Worm (Caenorhabditis elegans) whole organism, L1 larva: ENCODE data around the gene Y69H2.15.
A peak's percentile ranks its signal among the peaks of the same experiment; 100 is the strongest.

Source experiments
- C16A3.4 ChIP-seq: fragments of 150-350 bp; optimal IDR thresholded peaks from 2 replicates; lab custom pipeline; 2014; ENCODE audit warnings: missing biosample characterization, missing genetic modification characterization
- C34B4.2 ChIP-seq: sonication (generic microtip); optimal IDR thresholded peaks from 2 replicates; lab custom pipeline; 2017; ENCODE audit warnings: mild to moderate bottlenecking, missing genetic modification characterization, missing compliant biosample characterization
- F16B12.6 ChIP-seq: fragments of 150-350 bp; optimal IDR thresholded peaks from 2 replicates; lab custom pipeline; 2014; ENCODE audit warnings: missing biosample characterization, missing genetic modification characterization
- Y116A8C.19 ChIP-seq: sonication (generic microtip); optimal IDR thresholded peaks from 2 replicates; lab custom pipeline; 2016; ENCODE audit warnings: missing compliant biosample characterization, missing genetic modification characterization, borderline replicate concordance
- alr-1 ChIP-seq: fragments of 200-800 bp; sonication (Bioruptor generic); optimal IDR thresholded peaks from 2 replicates; lab custom pipeline; 2018; ENCODE audit warnings: borderline replicate concordance, mild to moderate bottlenecking, missing genetic modification characterization, missing compliant biosample characterization
- ama-1 ChIP-seq: fragments of 150-350 bp; optimal IDR thresholded peaks from 2 replicates; lab custom pipeline; 2014
- blmp-1 ChIP-seq: fragments of 150-350 bp; optimal IDR thresholded peaks from 2 replicates; lab custom pipeline; 2014; ENCODE audit warnings: missing biosample characterization, missing genetic modification characterization
- ceh-8 ChIP-seq: fragments of 200-800 bp; sonication (Bioruptor generic); optimal IDR thresholded peaks from 2 replicates; lab custom pipeline; 2018; ENCODE audit warnings: mild to moderate bottlenecking, missing genetic modification characterization, moderate library complexity, missing compliant biosample characterization
- ceh-82 ChIP-seq, 3 experiments: fragments of 150-350 bp in 1 of 3; sonication (generic microtip) in 2 of 3; optimal IDR thresholded peaks; 2 replicates each; lab custom pipeline; 2014 to 2017; ENCODE audit warnings: missing biosample characterization in 3 of 3, missing genetic modification characterization in 3 of 3
- ceh-88 ChIP-seq: fragments of 200-800 bp; sonication (Bioruptor generic); IDR thresholded peaks from 2 replicates; pipeline ENCODE4 v1.3.6; 2022; ENCODE audit warnings: missing genetic modification characterization, missing compliant biosample characterization
- ces-1 ChIP-seq: fragments of 150-350 bp; optimal IDR thresholded peaks from 2 replicates; lab custom pipeline; 2014; ENCODE audit warnings: missing biosample characterization, missing genetic modification reagents, missing genetic modification characterization
- dsc-1 ChIP-seq: sonication (generic microtip); optimal IDR thresholded peaks from 2 replicates; lab custom pipeline; 2016; ENCODE audit warnings: mild to moderate bottlenecking, missing genetic modification characterization, missing compliant biosample characterization
- efl-3 ChIP-seq: fragments of 200-800 bp; sonication (Bioruptor generic); optimal IDR thresholded peaks from 2 replicates; lab custom pipeline; 2018; ENCODE audit warnings: mild to moderate bottlenecking, missing genetic modification characterization, missing compliant biosample characterization
- egl-13 ChIP-seq: sonication (generic microtip); optimal IDR thresholded peaks from 2 replicates; lab custom pipeline; 2016; ENCODE audit warnings: missing genotype, missing genetic modification reagents, missing genetic modification characterization, missing compliant biosample characterization
- egl-27 ChIP-seq, 2 experiments: fragments of 150-350 bp in 1 of 2; sonication (generic microtip); optimal IDR thresholded peaks; 3 replicates each; lab custom pipeline; 2017 to 2018; ENCODE audit warnings: missing biosample characterization in 2 of 2, missing genetic modification characterization in 2 of 2, missing genetic modification reagents in 2 of 2
- elt-2 ChIP-seq: sonication (generic microtip); optimal IDR thresholded peaks from 2 replicates; lab custom pipeline; 2016; ENCODE audit warnings: missing genetic modification characterization, mild to moderate bottlenecking, inconsistent platforms, missing compliant biosample characterization, missing genetic modification reagents
- elt-3 ChIP-seq, 6 experiments: fragments of 150-350 bp in 1 of 6; sonication (generic microtip); optimal IDR thresholded peaks; 2 replicates each; lab custom pipeline; 2017 to 2018; ENCODE audit warnings: missing biosample characterization in 6 of 6, missing genetic modification characterization in 6 of 6, inconsistent platforms in 1 of 6
- ets-5 ChIP-seq: fragments of 200-800 bp; sonication (Bioruptor generic); IDR thresholded peaks from 2 replicates; pipeline ENCODE4 v1.3.6; 2022; ENCODE audit warnings: missing genetic modification characterization, missing compliant biosample characterization
- fkh-4 ChIP-seq: sonication (generic microtip); optimal IDR thresholded peaks from 2 replicates; lab custom pipeline; 2016; ENCODE audit warnings: missing compliant biosample characterization, missing genetic modification characterization, borderline replicate concordance
- fkh-8 ChIP-seq: sonication (generic microtip); optimal IDR thresholded peaks from 2 replicates; lab custom pipeline; 2016; ENCODE audit warnings: mild to moderate bottlenecking, missing genetic modification characterization, missing compliant biosample characterization
- grh-1 ChIP-seq: fragments of 200-800 bp; sonication (Bioruptor generic); IDR thresholded peaks from 2 replicates; pipeline ENCODE4 v1.3.6; 2022; ENCODE audit warnings: missing genetic modification reagents, missing genetic modification characterization, missing compliant biosample characterization
- hlh-4 ChIP-seq: sonication (generic microtip); optimal IDR thresholded peaks from 2 replicates; lab custom pipeline; 2016; ENCODE audit warnings: mild to moderate bottlenecking, missing genetic modification characterization, missing compliant biosample characterization
- hpl-2 ChIP-seq: fragments of 150-350 bp; optimal IDR thresholded peaks from 2 replicates; lab custom pipeline; 2014; ENCODE audit warnings: missing biosample characterization, missing genetic modification reagents, missing genetic modification characterization
- irx-1 ChIP-seq: sonication (generic microtip); optimal IDR thresholded peaks from 2 replicates; lab custom pipeline; 2016; ENCODE audit warnings: missing genetic modification characterization, missing compliant biosample characterization
- isw-1 ChIP-seq: fragments of 200-800 bp; sonication (Bioruptor generic); IDR thresholded peaks from 2 replicates; pipeline ENCODE4 v1.3.6; 2022; ENCODE audit warnings: missing genetic modification characterization, missing compliant biosample characterization
- jun-1 ChIP-seq: fragments of 150-350 bp; optimal IDR thresholded peaks from 2 replicates; lab custom pipeline; 2014; ENCODE audit warnings: missing biosample characterization, missing genetic modification reagents, missing genetic modification characterization
- lin-13 ChIP-seq: fragments of 150-350 bp; optimal IDR thresholded peaks from 2 replicates; lab custom pipeline; 2014; ENCODE audit warnings: missing biosample characterization, missing genetic modification reagents, missing genetic modification characterization
- lin-14 ChIP-seq: fragments of 200-800 bp; sonication (Bioruptor generic); optimal IDR thresholded peaks from 2 replicates; lab custom pipeline; 2018; ENCODE audit warnings: mild to moderate bottlenecking, missing genetic modification characterization, moderate library complexity, missing compliant biosample characterization
- lin-39 ChIP-seq: fragments of 150-350 bp; optimal IDR thresholded peaks from 2 replicates; lab custom pipeline; 2014; ENCODE audit warnings: missing biosample characterization, missing genetic modification reagents, missing genetic modification characterization
- mab-9 ChIP-seq: fragments of 200-800 bp; sonication (Bioruptor generic); IDR thresholded peaks from 2 replicates; pipeline ENCODE4 v1.3.6; 2022; ENCODE audit warnings: missing genetic modification reagents, missing genetic modification characterization, missing compliant biosample characterization
- mef-2 ChIP-seq: fragments of 150-350 bp; optimal IDR thresholded peaks from 2 replicates; lab custom pipeline; 2014; ENCODE audit warnings: missing biosample characterization, missing genetic modification characterization
- nhr-28 ChIP-seq: fragments of 150-350 bp; optimal IDR thresholded peaks from 2 replicates; lab custom pipeline; 2014; ENCODE audit warnings: missing biosample characterization, missing genetic modification characterization
- nhr-47 ChIP-seq: sonication (generic microtip); optimal IDR thresholded peaks from 2 replicates; lab custom pipeline; 2016; ENCODE audit warnings: mild to moderate bottlenecking, missing genetic modification characterization, moderate library complexity, missing compliant biosample characterization
- nhr-71 ChIP-seq: sonication (generic microtip); optimal IDR thresholded peaks from 2 replicates; lab custom pipeline; 2016; ENCODE audit warnings: mild to moderate bottlenecking, missing genetic modification characterization, moderate library complexity, missing compliant biosample characterization
- nhr-76 ChIP-seq: sonication (generic microtip); optimal IDR thresholded peaks from 2 replicates; lab custom pipeline; 2017; ENCODE audit warnings: missing biosample characterization, missing genetic modification characterization
- nhr-85 ChIP-seq: sonication (generic microtip); peaks from one replicate; lab custom pipeline; 2016; ENCODE audit warnings: missing genetic modification characterization, inconsistent platforms, missing compliant biosample characterization
- pax-3 ChIP-seq: fragments of 200-800 bp; sonication (Bioruptor generic); optimal IDR thresholded peaks from 2 replicates; lab custom pipeline; 2018; ENCODE audit warnings: mild to moderate bottlenecking, missing genetic modification characterization, moderate library complexity, missing compliant biosample characterization
- rnt-1 ChIP-seq: sonication (generic microtip); optimal IDR thresholded peaks from 2 replicates; lab custom pipeline; 2016; ENCODE audit warnings: mild to moderate bottlenecking, missing genetic modification characterization, moderate library complexity, missing compliant biosample characterization
- skn-1 ChIP-seq: fragments of 150-350 bp; optimal IDR thresholded peaks from 2 replicates; lab custom pipeline; 2014; ENCODE audit warnings: missing biosample characterization, missing genetic modification characterization
- swsn-7 ChIP-seq: sonication (generic microtip); optimal IDR thresholded peaks from 2 replicates; lab custom pipeline; 2016; ENCODE audit warnings: missing genetic modification characterization, missing compliant biosample characterization
- tlp-1 ChIP-seq: fragments of 150-350 bp; optimal IDR thresholded peaks from 2 replicates; lab custom pipeline; 2014; ENCODE audit warnings: missing biosample characterization, missing genetic modification characterization
- unc-130 ChIP-seq: fragments of 150-350 bp; optimal IDR thresholded peaks from 2 replicates; lab custom pipeline; 2017; ENCODE audit warnings: missing biosample characterization, missing genetic modification characterization, inconsistent platforms
- unc-62 ChIP-seq: fragments of 150-350 bp; optimal IDR thresholded peaks from 2 replicates; lab custom pipeline; 2014; ENCODE audit warnings: missing biosample characterization, missing genetic modification reagents, missing genetic modification characterization
- unc-98 ChIP-seq: fragments of 200-800 bp; sonication (Bioruptor generic); IDR thresholded peaks from 2 replicates; pipeline ENCODE4 v1.3.6; 2022; ENCODE audit warnings: missing genetic modification characterization, missing compliant biosample characterization
- vab-15 ChIP-seq: sonication (generic microtip); optimal IDR thresholded peaks from 2 replicates; lab custom pipeline; 2017; ENCODE audit warnings: missing genotype, mild to moderate bottlenecking, missing genetic modification characterization, missing compliant biosample characterization
- xbp-1 ChIP-seq: sonication (generic microtip); optimal IDR thresholded peaks from 2 replicates; lab custom pipeline; 2016; ENCODE audit warnings: missing genetic modification characterization, missing compliant biosample characterization

Y69H2.15 gene

DNA sequence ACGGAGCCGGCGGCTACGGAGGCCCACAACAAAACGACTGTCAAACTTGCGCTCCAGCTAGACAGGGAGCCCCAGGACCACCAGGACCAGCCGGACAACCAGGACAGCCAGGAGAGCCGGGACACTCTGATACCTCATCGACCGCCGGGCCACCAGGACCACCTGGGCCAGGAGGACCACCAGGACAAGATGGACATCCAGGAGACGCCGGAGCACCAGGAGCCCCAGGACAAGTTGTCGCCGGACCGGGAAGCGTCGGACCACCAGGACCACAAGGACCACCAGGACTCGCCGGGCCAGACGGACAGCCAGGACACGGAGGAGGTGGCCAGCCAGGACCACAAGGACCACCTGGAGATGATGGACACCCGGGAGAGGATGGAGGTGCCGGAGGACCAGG lies 12.4 kb upstream of the Y69H2.15 start:
- TF ChIP-seq egl-27 (tag; optimal IDR thresholded peaks at IDR 0.05; lab: Kevin White, UChicago), result no peak
- peak; percentile 51 for TF ChIP-seq ceh-8 (GFP tag; lab: Kevin White, UChicago)

DNA sequence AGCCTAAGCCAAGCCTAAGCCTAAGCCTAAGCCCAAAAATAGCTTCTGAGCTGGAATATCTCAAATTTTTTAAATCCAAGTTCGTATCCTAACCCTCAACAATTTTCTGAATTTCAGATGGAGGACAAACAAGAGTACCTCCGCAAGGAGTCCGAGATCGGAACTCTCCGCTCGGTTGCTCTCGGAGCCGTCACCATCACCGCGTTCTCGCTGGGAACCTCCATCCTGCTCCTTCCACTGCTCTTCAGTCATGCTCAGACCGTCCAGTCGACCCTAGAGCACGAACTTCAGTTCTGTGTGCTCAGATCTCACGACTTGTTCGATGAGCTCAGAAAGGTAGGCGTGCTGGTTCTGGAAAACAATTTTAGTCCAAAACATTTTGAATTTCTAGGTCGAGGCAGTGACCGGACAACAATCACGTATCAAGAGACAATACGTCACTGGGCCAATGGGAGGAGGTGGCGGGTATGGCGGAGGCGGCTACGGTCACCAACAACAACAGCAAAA lies 11.8 kb upstream of the Y69H2.15 start, which contains the start of gene col-42:
col-42 (plus strand) TSS at position 118 of the 507 bp plus-strand sequence.
- TF ChIP-seq fkh-4 (no peak), egl-27 (tag; optimal IDR thresholded peaks at IDR 0.05; lab: Kevin White, UChicago) (no peak), ceh-88 (peak; percentile 31; the same call in 1 of the 2 replicates), C34B4.2 (no peak), elt-3 (tag; optimal IDR thresholded peaks at IDR 0.05; lab: Kevin White, UChicago) (no peak), grh-1 (peak; percentile 21; the same call in 1 of the 2 replicates), egl-13 (tag; lab: Kevin White, UChicago) (no peak), mab-9 (GFP tag; lab: Robert Waterston, UW) (no peak)

DNA sequence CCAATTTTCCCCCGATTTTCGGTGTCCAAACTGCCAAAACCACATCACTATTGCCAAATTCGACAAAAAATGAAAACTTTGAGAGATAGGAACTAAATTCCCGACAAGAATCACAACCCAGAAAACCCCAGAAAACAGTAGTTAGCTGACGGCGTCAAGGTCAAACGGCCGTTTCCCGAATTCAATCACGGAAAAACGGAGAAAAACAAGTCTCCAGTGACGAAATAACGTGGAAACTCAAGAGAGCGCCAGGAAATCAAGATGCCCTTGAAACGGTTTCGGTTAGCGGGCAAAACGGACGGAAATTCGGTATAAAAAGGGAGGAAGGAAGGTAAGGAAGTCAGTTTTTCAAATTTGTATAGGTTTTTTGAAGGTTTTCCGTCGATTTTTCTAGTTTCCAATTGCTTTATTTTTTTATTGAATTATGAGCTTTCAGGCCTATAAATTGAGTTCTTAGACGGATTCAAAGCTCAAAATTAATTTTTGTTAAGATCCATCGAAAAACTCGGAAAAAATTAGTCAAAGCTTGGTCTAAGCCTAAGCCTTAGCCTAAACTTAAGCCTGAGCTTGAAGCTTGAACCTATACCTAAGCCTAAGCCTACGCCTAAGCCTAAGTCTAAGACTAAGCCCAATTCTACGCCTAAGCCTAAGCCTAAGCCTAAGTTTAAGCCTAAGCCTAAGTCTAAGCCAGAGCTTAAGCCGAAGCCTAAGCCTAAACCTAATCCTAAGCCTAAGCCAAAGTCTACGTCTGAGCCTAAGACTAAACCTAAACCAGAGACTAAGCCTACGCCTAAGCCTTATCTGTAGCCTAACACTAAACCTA lies 11.1 kb upstream of the Y69H2.15 start:
- TF ChIP-seq C34B4.2 (no peak), skn-1 (peak; percentile 19), rnt-1 (tag; lab: Kevin White, UChicago) (no peak), unc-130 (tag; lab: Kevin White, UChicago) (no peak), unc-62 (GFP tag; lab: Kevin White, UChicago) (no peak), lin-39 (no peak), hpl-2 (GFP tag; lab: Kevin White, UChicago) (no peak), mef-2 (tag; lab: Kevin White, UChicago) (no peak), tlp-1 (no peak), egl-13 (tag; lab: Kevin White, UChicago) (no peak), dsc-1 (tag; lab: Kevin White, UChicago) (no peak), nhr-47 (tag; lab: Kevin White, UChicago) (peak; percentile 32), fkh-8 (no peak), lin-13 (GFP tag; lab: Kevin White, UChicago) (peak; percentile 13), ets-5 (GFP tag; lab: Robert Waterston, UW) (no peak), jun-1 (no peak), swsn-7 (tag; lab: Kevin White, UChicago) (no peak), alr-1 (no peak), irx-1 (tag; lab: Kevin White, UChicago) (peak; percentile 8), hlh-4 (tag; lab: Kevin White, UChicago) (no peak), F16B12.6 (tag; lab: Kevin White, UChicago) (no peak), ces-1 (no peak), Y116A8C.19 (no peak), mab-9 (GFP tag; lab: Robert Waterston, UW) (no peak), unc-98 (GFP tag; lab: Robert Waterston, UW) (no peak), blmp-1 (tag; lab: Kevin White, UChicago) (peak; percentile 81), efl-3 (GFP tag; lab: Kevin White, UChicago) (no peak), vab-15 (tag; lab: Kevin White, UChicago) (no peak), elt-2 (tag; lab: Kevin White, UChicago) (no peak), ama-1 (lab: Kevin White, UChicago) (no peak), pax-3 (tag; lab: Kevin White, UChicago) (no peak), grh-1 (peak; percentile 49; the same call in 1 of the 2 replicates), xbp-1 (tag; lab: Kevin White, UChicago) (no peak), C16A3.4 (tag; lab: Kevin White, UChicago) (peak; percentile 46), nhr-28 (tag; lab: Kevin White, UChicago) (no peak), nhr-76 (tag; lab: Kevin White, UChicago) (no peak), nhr-85 (peak; percentile 87), isw-1 (GFP tag; lab: Robert Waterston, UW) (no peak), ceh-82 (tag; optimal IDR thresholded peaks at IDR 0.05; lab: Kevin White, UChicago) (no peak), lin-14 (GFP tag; lab: Kevin White, UChicago) (peak; percentile 81), nhr-71 (no peak), fkh-4 (no peak)
